Worm (Caenorhabditis elegans): ENCODE data around the gene gbb-2.

The gbb-2 gene

DNA sequence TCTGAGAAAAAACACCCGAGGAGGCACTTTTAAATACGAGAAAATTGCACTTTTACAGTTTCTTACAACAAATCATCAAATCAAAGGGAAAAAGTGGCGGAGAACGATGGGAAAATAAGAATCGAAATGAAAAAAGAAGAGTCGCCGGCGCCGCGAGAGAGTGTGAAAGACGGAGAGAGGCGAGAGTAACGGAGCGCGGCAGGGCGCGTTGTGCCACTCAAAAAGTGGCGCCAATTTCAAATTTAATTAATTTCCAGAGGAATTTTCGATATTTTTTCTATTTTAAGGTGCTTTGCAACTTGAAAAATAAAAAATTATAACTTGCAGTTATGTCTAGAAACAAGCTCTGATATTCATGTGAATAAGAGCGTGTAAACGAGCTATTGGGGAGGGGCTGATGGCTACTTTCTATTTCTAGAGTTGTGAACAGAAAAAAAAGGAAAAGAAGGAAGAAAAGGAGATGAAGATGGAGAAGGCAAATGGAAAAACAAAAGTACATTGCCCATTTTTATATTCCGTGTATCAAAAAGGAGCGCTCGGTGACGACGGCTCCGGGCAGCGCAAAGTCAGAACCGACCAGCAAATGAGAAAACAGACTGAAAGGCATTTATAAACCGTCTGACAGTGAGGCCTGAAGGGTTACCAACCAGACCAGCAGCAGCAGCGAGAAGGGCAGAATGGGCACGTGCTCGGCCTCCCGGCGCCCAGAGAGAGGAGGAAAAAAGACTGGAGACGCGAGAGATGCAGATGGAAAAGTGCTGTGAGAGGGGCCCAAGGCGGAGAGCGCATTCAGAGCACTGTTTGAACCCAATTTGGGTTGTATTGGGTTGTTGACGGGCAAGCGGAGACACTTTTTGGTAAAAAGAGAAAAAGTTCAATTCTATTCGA, 35.4 kb downstream of the gbb-2 start:
- TF ChIP-seq nhr-76 (tag; optimal IDR thresholded peaks at IDR 0.05) (no peak), ceh-16 (tag; optimal IDR thresholded peaks at IDR 0.05) (no peak), sea-2 (GFP tag; optimal IDR thresholded peaks at IDR 0.05) (no peak), nhr-28 (tag; optimal IDR thresholded peaks at IDR 0.05) (no peak), nfya-1 (tag; optimal IDR thresholded peaks at IDR 0.05; ENCODE audit: insufficient read depth) (peak; percentile 32), nhr-43 (tag; optimal IDR thresholded peaks at IDR 0.05; ENCODE audit: poor library complexity, severe bottlenecking) (no peak), ztf-11 (tag; optimal IDR thresholded peaks at IDR 0.05) (no peak), ztf-4 (tag; optimal IDR thresholded peaks at IDR 0.05) (no peak), hmg-11 (tag; optimal IDR thresholded peaks at IDR 0.05) (peak; percentile 3), elt-2 (tag; optimal IDR thresholded peaks at IDR 0.05) (peak; percentile 63), ama-1 (optimal IDR thresholded peaks at IDR 0.05) (peak; percentile 87), elt-1 (tag; optimal IDR thresholded peaks at IDR 0.05) (no peak), fkh-10 (GFP tag; optimal IDR thresholded peaks at IDR 0.05) (no peak), daf-12 (tag; optimal IDR thresholded peaks at IDR 0.05) (no peak), pqm-1 (tag; optimal IDR thresholded peaks at IDR 0.05) (peak; percentile 46), mdl-1 (tag; optimal IDR thresholded peaks at IDR 0.05) (peak; percentile 76), eor-1 (tag; optimal IDR thresholded peaks at IDR 0.05) (no peak), unc-39 (tag; optimal IDR thresholded peaks at IDR 0.05) (no peak), fos-1 (tag; optimal IDR thresholded peaks at IDR 0.05) (no peak), R02D3.7 (tag; optimal IDR thresholded peaks at IDR 0.05) (no peak), nhr-11 (tag; optimal IDR thresholded peaks at IDR 0.05) (no peak), ZK546.5 (tag; optimal IDR thresholded peaks at IDR 0.05) (no peak), skn-1 (tag; optimal IDR thresholded peaks at IDR 0.05) (no peak), egl-27 (tag; optimal IDR thresholded peaks at IDR 0.05) (no peak), nhr-23 (tag; optimal IDR thresholded peaks at IDR 0.05) (peak; percentile 12), lin-39 (tag; optimal IDR thresholded peaks at IDR 0.05) (no peak), mml-1 (tag; optimal IDR thresholded peaks at IDR 0.05) (no peak), nhr-77 (tag; optimal IDR thresholded peaks at IDR 0.05) (no peak), pha-4 (tag; optimal IDR thresholded peaks at IDR 0.05) (peak; percentile 44), nhr-67 (tag; optimal IDR thresholded peaks at IDR 0.05) (no peak), lin-15B (tag; optimal IDR thresholded peaks at IDR 0.05) (peak; percentile 25)

DNA sequence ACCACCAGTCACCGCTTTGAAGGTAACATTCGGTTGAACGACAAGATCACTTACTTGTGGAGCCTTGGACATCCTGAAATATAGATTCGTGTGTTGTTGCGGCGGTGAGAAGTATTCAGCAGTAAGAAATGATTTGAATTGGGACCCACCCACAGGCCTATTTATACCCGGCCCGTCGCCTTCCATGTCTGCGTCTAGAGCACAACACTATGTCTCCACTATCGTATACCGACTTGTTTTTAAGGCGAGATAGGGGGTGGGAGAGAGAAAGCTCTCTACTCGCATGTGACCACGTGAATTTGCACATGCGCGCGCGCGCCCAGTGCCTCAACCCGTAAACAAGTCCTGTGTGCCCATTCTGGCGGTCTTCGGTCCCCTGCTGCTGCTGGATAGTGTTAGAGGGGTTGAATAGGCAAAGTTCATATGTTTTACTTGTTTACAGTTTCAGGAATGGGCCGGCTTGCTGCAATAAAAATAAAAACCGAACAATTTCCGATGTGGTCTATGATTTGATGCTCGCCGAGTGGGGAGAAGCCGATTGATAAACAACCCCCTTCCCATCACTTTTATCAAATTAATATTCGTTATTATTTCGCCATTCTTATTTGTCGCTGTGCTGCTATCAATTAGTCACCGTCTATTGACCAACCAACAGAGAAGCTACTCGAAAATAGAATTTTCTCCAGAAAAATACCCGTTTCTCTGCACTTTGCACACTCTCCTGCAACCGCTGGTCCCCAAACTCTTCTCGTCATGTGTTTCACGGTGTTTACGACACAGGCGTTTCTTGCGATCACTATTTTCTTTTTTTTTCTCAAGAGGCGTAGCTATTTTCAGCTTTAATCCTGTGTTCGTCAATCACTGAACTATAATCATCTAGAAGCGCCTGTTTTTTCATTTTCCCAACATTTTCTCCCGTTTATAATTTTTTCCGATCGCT, 36.5 kb downstream of the gbb-2 start:
- peak; percentile 88 for TF ChIP-seq pha-4 (tag; optimal IDR thresholded peaks at IDR 0.05)
- TF ChIP-seq nhr-11 (tag; optimal IDR thresholded peaks at IDR 0.05), result no peak
- no peak for TF ChIP-seq nhr-23 (tag; optimal IDR thresholded peaks at IDR 0.05)
- no peak for TF ChIP-seq ZK546.5 (tag; optimal IDR thresholded peaks at IDR 0.05)
- TF ChIP-seq snpc-4 (tag; optimal IDR thresholded peaks at IDR 0.05), result peak; percentile 52
- peak; percentile 34 for TF ChIP-seq hmg-11 (tag; optimal IDR thresholded peaks at IDR 0.05)
- peak; percentile 88 for TF ChIP-seq fkh-10 (GFP tag; optimal IDR thresholded peaks at IDR 0.05)
- peak; percentile 50 for TF ChIP-seq lsy-12 (tag; optimal IDR thresholded peaks at IDR 0.05)
- TF ChIP-seq nhr-67 (tag; optimal IDR thresholded peaks at IDR 0.05), result no peak
- TF ChIP-seq unc-62 (GFP tag; optimal IDR thresholded peaks at IDR 0.05), result no peak
- TF ChIP-seq mml-1 (tag; optimal IDR thresholded peaks at IDR 0.05), result peak; percentile 70
- no peak for TF ChIP-seq elt-3 (tag; optimal IDR thresholded peaks at IDR 0.05)
- no peak for TF ChIP-seq nhr-76 (tag; optimal IDR thresholded peaks at IDR 0.05)
- TF ChIP-seq elt-2 (tag; optimal IDR thresholded peaks at IDR 0.05), result peak; percentile 69
- no peak for TF ChIP-seq nhr-12 (tag; optimal IDR thresholded peaks at IDR 0.05)
- TF ChIP-seq aly-2 (tag; optimal IDR thresholded peaks at IDR 0.05), result no peak
- peak; percentile 82 for TF ChIP-seq ama-1 (optimal IDR thresholded peaks at IDR 0.05)
- TF ChIP-seq nhr-43 (tag; optimal IDR thresholded peaks at IDR 0.05; ENCODE audit: poor library complexity, severe bottlenecking), result peak; percentile 21
- no peak for TF ChIP-seq fkh-2 (tag; optimal IDR thresholded peaks at IDR 0.05)
- TF ChIP-seq pqm-1 (tag; optimal IDR thresholded peaks at IDR 0.05), result peak; percentile 17
- TF ChIP-seq jun-1 (tag; optimal IDR thresholded peaks at IDR 0.05), result peak; percentile 11
- TF ChIP-seq ceh-16 (tag; optimal IDR thresholded peaks at IDR 0.05), result no peak
- peak; percentile 74 for TF ChIP-seq nfya-1 (tag; optimal IDR thresholded peaks at IDR 0.05; ENCODE audit: insufficient read depth)
- peak; percentile 25 for TF ChIP-seq egl-5 (tag; optimal IDR thresholded peaks at IDR 0.05)
- TF ChIP-seq skn-1 (tag; optimal IDR thresholded peaks at IDR 0.05), result no peak
- no peak for TF ChIP-seq fos-1 (tag; optimal IDR thresholded peaks at IDR 0.05)
- TF ChIP-seq mdl-1 (tag; optimal IDR thresholded peaks at IDR 0.05), result peak; percentile 83
- peak; percentile 98 for TF ChIP-seq lin-39 (tag; optimal IDR thresholded peaks at IDR 0.05)
- no peak for TF ChIP-seq daf-12 (tag; optimal IDR thresholded peaks at IDR 0.05)
